Worm (Caenorhabditis elegans): ENCODE results near the gene srlf-18.

srlf-18 gene

DNA sequence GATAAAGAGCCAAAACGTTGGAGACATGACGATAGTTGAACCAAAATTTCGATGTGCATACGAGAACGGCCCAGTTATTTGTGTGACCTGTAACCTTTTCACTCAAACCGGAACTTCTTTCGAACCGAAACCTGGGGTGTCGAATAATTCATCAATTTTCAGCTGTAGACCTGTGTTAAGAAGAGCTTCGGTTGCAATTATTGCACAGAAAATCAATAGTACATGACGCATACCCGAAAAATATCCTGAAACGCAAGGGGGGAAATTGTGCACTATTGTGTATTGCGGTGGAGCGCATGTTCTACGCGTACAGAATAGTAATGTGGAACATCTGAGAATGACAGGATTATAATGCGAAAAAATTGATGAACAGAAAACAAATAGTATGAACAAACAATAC lies 8.5 kb upstream of the srlf-18 start, which contains the start of gene pigk-1 (continued):
- TF ChIP-seq lag-1 (GFP tag; IDR thresholded peaks at IDR 0.05) (no peak), lin-26 (GFP tag; IDR thresholded peaks at IDR 0.05) (no peak), Y95B8A.8 (GFP tag; IDR thresholded peaks at IDR 0.05) (no peak), mes-4 (tag; optimal IDR thresholded peaks at IDR 0.05) (no peak), sea-2 (GFP tag; IDR thresholded peaks at IDR 0.05) (no peak), T26A5.8 (tag; optimal IDR thresholded peaks at IDR 0.05) (peak; percentile 48), ZK185.1 (tag; optimal IDR thresholded peaks at IDR 0.05; ENCODE audit: poor library complexity, severe bottlenecking) (peak; percentile 30), ztf-6 (GFP tag; IDR thresholded peaks at IDR 0.05) (no peak), nhr-90 (tag; optimal IDR thresholded peaks at IDR 0.05) (no peak), rcor-1 (GFP tag; IDR thresholded peaks at IDR 0.05) (peak; percentile 66; the same call in 1 of the 2 replicates), Y53F4B.3 (GFP tag; IDR thresholded peaks at IDR 0.05) (no peak)

DNA sequence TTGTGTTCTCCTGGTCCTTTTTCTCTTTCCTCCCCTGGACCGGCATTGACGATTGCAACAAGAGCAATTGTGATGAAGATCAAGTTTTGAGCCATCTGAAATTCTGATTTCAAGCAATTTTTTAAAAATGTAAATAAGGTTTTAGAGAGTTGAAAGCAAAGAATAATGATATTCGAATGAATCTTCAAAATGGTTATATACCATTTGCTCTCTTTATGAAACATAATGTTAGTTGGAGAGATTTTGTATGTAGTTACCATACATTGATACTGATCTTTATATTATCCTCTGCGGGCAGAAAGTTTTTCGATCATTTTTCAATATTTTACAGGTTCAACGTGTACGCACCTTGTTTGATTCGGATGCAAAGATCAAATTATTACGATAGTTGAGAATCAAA lies 4.4 kb upstream of the srlf-18 start, which contains the start of gene srlf-24:
Gene srlf-24 (minus strand): TSS at position 101 of the 400 bp plus-strand sequence.
- no peak for TF ChIP-seq egl-44 (GFP tag; IDR thresholded peaks at IDR 0.05)
- TF ChIP-seq efl-1 (GFP tag; optimal IDR thresholded peaks at IDR 0.05), result no peak
- TF ChIP-seq tlf-1 (GFP tag; optimal IDR thresholded peaks at IDR 0.05), result no peak
- TF ChIP-seq B0035.1 (tag; optimal IDR thresholded peaks at IDR 0.05), result no peak
- TF ChIP-seq nfya-1 (tag; optimal IDR thresholded peaks at IDR 0.05; ENCODE audit: borderline replicate concordance, insufficient read depth), result no peak

DNA sequence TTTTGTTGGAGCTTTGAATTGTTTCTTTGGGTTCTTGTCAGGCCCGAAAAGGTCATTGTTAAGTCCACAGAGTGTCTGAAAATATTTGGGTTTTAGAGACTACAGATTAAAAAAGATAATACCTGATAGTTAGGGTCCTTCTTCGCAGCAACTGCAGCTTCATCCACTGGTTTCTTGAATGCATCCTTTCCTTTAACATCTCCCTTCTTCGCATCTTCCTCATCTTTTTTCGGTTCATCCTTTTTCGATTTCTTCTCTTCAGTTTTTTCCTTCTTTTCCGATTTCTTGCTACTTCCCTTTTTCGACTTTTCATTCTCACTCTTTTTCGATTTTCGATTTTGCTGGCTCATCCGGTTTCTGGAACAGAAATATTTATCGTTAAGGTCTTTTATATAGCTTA lies 2.2 kb upstream of the srlf-18 start:
- TF ChIP-seq chd-7 (tag; optimal IDR thresholded peaks at IDR 0.05) (no peak), snpc-1.1 (tag; optimal IDR thresholded peaks at IDR 0.05; ENCODE audit: insufficient read depth) (no peak), xnd-1 (tag; optimal IDR thresholded peaks at IDR 0.05) (no peak), tbx-9 (tag; optimal IDR thresholded peaks at IDR 0.05; ENCODE audit: borderline replicate concordance) (no peak), unc-130 (GFP tag; optimal IDR thresholded peaks at IDR 0.05) (no peak), lag-1 (GFP tag; IDR thresholded peaks at IDR 0.05) (no peak), dpff-1 (tag; optimal IDR thresholded peaks at IDR 0.05) (no peak), nhr-179 (tag; optimal IDR thresholded peaks at IDR 0.05) (no peak), ztf-3 (GFP tag; optimal IDR thresholded peaks at IDR 0.05) (no peak), F55B11.4 (tag; optimal IDR thresholded peaks at IDR 0.05; ENCODE audit: borderline replicate concordance, insufficient read depth) (no peak)

DNA sequence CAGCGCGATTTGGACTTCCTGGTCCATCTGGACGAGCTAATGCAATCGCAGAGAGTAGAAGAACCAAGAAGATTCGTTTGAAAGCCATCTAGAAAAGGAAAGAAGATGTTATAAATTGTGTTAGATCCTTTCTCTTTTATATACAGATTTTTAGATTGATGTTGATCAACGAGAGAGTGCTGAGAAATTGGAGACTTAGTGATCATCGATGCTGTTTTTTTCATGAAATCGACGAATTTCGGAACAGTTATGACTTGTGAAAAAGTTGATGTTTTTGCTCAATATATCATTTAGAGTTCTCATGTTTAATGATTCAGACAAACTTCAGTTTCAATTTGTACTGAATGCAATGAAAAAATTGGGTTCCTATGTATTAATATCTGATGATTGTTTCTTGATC lies 1.3 kb upstream of the srlf-18 start, which contains the start of gene srlf-17:
Gene srlf-17 (minus strand): TSS at position 101 of the 400 bp plus-strand sequence.
- TF ChIP-seq hmg-20 (GFP tag; IDR thresholded peaks at IDR 0.05) (no peak), snpc-1.1 (tag; optimal IDR thresholded peaks at IDR 0.05; ENCODE audit: insufficient read depth) (no peak), C17E4.6 (GFP tag; IDR thresholded peaks at IDR 0.05) (no peak), ets-4 (GFP tag; optimal IDR thresholded peaks at IDR 0.05) (no peak)

DNA sequence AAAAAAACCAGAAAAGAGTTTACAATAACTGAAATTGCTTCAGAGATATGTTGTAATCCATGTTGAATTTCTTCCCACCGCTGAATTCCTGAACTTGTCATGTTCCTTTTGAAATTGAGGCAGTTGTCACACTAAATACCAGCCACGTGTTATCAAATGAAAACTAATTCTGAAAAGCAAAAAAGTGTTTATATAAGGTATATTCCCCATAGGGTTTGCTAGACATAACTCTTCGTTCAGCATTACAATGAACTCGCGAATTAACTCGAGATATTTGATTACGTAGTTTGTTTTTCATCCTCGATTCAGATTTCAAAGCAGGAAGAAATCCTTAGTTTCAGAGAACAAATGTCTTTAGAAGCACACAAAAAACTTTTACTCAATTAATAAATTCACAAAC lies 1.0 kb downstream of the srlf-18 start, which contains the start of gene str-3:
Gene str-3 (minus strand): TSS at position 101 of the 400 bp plus-strand sequence.
- TF ChIP-seq B0035.1 (tag; optimal IDR thresholded peaks at IDR 0.05), result no peak
- TF ChIP-seq hrde-1 (tag; optimal IDR thresholded peaks at IDR 0.05; ENCODE audit: borderline replicate concordance), result no peak
- no peak for TF ChIP-seq pbrm-1 (GFP tag; IDR thresholded peaks at IDR 0.05)
- TF ChIP-seq aptf-3 (GFP tag; IDR thresholded peaks at IDR 0.05), result no peak
- no peak for TF ChIP-seq unc-62 (GFP tag; optimal IDR thresholded peaks at IDR 0.05)
- TF ChIP-seq Y53F4B.3 (GFP tag; IDR thresholded peaks at IDR 0.05), result no peak
